Fruit fly (Drosophila melanogaster): Measurements from ENCODE around the gene Smn.
A peak's percentile ranks its signal among the peaks of the same experiment; 100 is the strongest.

Smn gene

dm6 chr3L:16581201-16581705, at the start of gene Smn (continued):
- peak; percentile 86 for TF ChIP-seq amos (GFP tag; IDR thresholded peaks at IDR 0.05; ENCODE audit: partially characterized antibody)
- TF ChIP-seq knrl (GFP tag; IDR thresholded peaks at IDR 0.05; ENCODE audit: partially characterized antibody): peak; percentile 86
- no peak for TF ChIP-seq CG31224 (GFP tag; IDR thresholded peaks at IDR 0.05)
- TF ChIP-seq HmgZ (tag; optimal IDR thresholded peaks at IDR 0.05): peak; percentile 29
- TF ChIP-seq zen2 (GFP tag; IDR thresholded peaks at IDR 0.05; ENCODE audit: partially characterized antibody): peak; percentile 70; the same call in 2 of the 3 replicates
- peak; percentile 52 for TF ChIP-seq shn (GFP tag; optimal IDR thresholded peaks at IDR 0.05)
- no peak for TF ChIP-seq CG1024 (GFP tag; IDR thresholded peaks at IDR 0.05)
- no peak for TF ChIP-seq ERR (GFP tag; optimal IDR thresholded peaks at IDR 0.05)
- TF ChIP-seq CG14667 (GFP tag; IDR thresholded peaks at IDR 0.05): no peak
- TF ChIP-seq sd (tag; optimal IDR thresholded peaks at IDR 0.05): peak; percentile 26
- no peak for TF ChIP-seq CG4730 (GFP tag; IDR thresholded peaks at IDR 0.05)
- peak; percentile 43; the same call in 1 of the 2 replicates for TF ChIP-seq NFAT (GFP tag; IDR thresholded peaks at IDR 0.05)
- TF ChIP-seq Tbp (GFP tag; optimal IDR thresholded peaks at IDR 0.05): peak; percentile 40
- TF ChIP-seq CG4328 (GFP tag; optimal IDR thresholded peaks at IDR 0.05): peak; percentile 27
- peak; percentile 15 for TF ChIP-seq vfl (GFP tag; optimal IDR thresholded peaks at IDR 0.05)
- TF ChIP-seq CHES-1-like (GFP tag; optimal IDR thresholded peaks at IDR 0.05): peak; percentile 78
- TF ChIP-seq trh (GFP tag; optimal IDR thresholded peaks at IDR 0.05): no peak
- no peak for TF ChIP-seq Mad (GFP tag; optimal IDR thresholded peaks at IDR 0.05)
- TF ChIP-seq emc (GFP tag; optimal IDR thresholded peaks at IDR 0.05): no peak
- TF ChIP-seq CG31441 (GFP tag; IDR thresholded peaks at IDR 0.05): peak; percentile 53; the same call in 1 of the 2 replicates
- TF ChIP-seq Sry-δ (GFP tag; optimal IDR thresholded peaks at IDR 0.05): peak; percentile 85
- no peak for TF ChIP-seq MESR4 (GFP tag; optimal IDR thresholded peaks at IDR 0.05)
- TF ChIP-seq D19A (tag; optimal IDR thresholded peaks at IDR 0.05): peak; percentile 28
- TF ChIP-seq pros (GFP tag; optimal IDR thresholded peaks at IDR 0.05): no peak
- peak; percentile 34 for TF ChIP-seq CG3407 (GFP tag; optimal IDR thresholded peaks at IDR 0.05)
- peak; percentile 69; the same call in 1 of the 3 replicates for TF ChIP-seq mld (GFP tag; IDR thresholded peaks at IDR 0.05; ENCODE audit: partially characterized antibody)
- TF ChIP-seq Elba2 (GFP tag; optimal IDR thresholded peaks at IDR 0.05): no peak
- no peak for TF ChIP-seq ken (GFP tag; IDR thresholded peaks at IDR 0.05)
- TF ChIP-seq wdn (GFP tag; IDR thresholded peaks at IDR 0.05): no peak
- peak in 1 of 2 experiments; percentile 30 for TF ChIP-seq bsh (GFP tag; optimal IDR thresholded peaks at IDR 0.05)
- TF ChIP-seq BEAF-32 (GFP tag; optimal IDR thresholded peaks at IDR 0.05): peak; percentile 91
- no peak for TF ChIP-seq CG11085 (GFP tag; IDR thresholded peaks at IDR 0.05)
- no peak for TF ChIP-seq CG8765 (GFP tag; IDR thresholded peaks at IDR 0.05)
- TF ChIP-seq tna (GFP tag; IDR thresholded peaks at IDR 0.05; ENCODE audit: partially characterized antibody): peak; percentile 73
- TF ChIP-seq CG14710 (tag; optimal IDR thresholded peaks at IDR 0.05): peak; percentile 68
- no peak for TF ChIP-seq CG2889 (GFP tag; IDR thresholded peaks at IDR 0.05)
- TF ChIP-seq unpg (GFP tag; optimal IDR thresholded peaks at IDR 0.05): peak; percentile 31
- TF ChIP-seq CG10543 (GFP tag; optimal IDR thresholded peaks at IDR 0.05): peak; percentile 46
- TF ChIP-seq CG7271 (tag; optimal IDR thresholded peaks at IDR 0.05): no peak
- peak; percentile 57 for TF ChIP-seq nom (GFP tag; optimal IDR thresholded peaks at IDR 0.05)
- TF ChIP-seq tin (GFP tag; optimal IDR thresholded peaks at IDR 0.05): peak; percentile 44
- TF ChIP-seq CG8388 (GFP tag; optimal IDR thresholded peaks at IDR 0.05): peak; percentile 34
- TF ChIP-seq fu2 (GFP tag; optimal IDR thresholded peaks at IDR 0.05): peak; percentile 51
- TF ChIP-seq Dip3 (GFP tag; optimal IDR thresholded peaks at IDR 0.05): peak; percentile 55
- TF ChIP-seq CG6791 (GFP tag; IDR thresholded peaks at IDR 0.05; ENCODE audit: partially characterized antibody): peak; percentile 89
- TF ChIP-seq Dad (GFP tag; optimal IDR thresholded peaks at IDR 0.05): peak; percentile 3
- TF ChIP-seq dati (GFP tag; IDR thresholded peaks at IDR 0.05): no peak
- peak; percentile 22 for TF ChIP-seq Bdp1 (GFP tag; optimal IDR thresholded peaks at IDR 0.05)
- TF ChIP-seq tgo (GFP tag; IDR thresholded peaks at IDR 0.05): no peak
- peak; percentile 17 for TF ChIP-seq CG13775 (GFP tag; optimal IDR thresholded peaks at IDR 0.05)

Data from whole organism, embryonic.